Fruit fly (Drosophila melanogaster) whole organism, embryonic: ENCODE data around the gene Cp16.
A peak's percentile ranks its signal among the peaks of the same experiment; 100 is the strongest.

Source experiments
- Blimp-1 ChIP-seq: fragments of 200-800 bp; sonication (Bioruptor generic); optimal IDR thresholded peaks from 3 replicates; lab custom pipeline; 2018; ENCODE audit warnings: missing biosample characterization, missing genetic modification characterization, mild to moderate bottlenecking, moderate library complexity, missing genetic modification reagents
- CG11456 ChIP-seq: fragments of 200-800 bp; sonication (Bioruptor generic); IDR thresholded peaks from 3 replicates; pipeline ENCODE4 v1.3.6; 2022; ENCODE audit warnings: missing biosample characterization, missing genetic modification characterization
- CG11695 ChIP-seq: fragments of 200-800 bp; sonication (Bioruptor generic); IDR thresholded peaks from 3 replicates; pipeline ENCODE4 v1.3.6; 2022; ENCODE audit warnings: missing biosample characterization, missing genetic modification characterization
- CG12659 ChIP-seq: fragments of 200-800 bp; sonication (Bioruptor generic); optimal IDR thresholded peaks from 3 replicates; lab custom pipeline; 2017; ENCODE audit warnings: mild to moderate bottlenecking, missing biosample characterization, missing genetic modification reagents, missing genetic modification characterization
- CG14441 ChIP-seq: fragments of 200-800 bp; sonication (Bioruptor generic); IDR thresholded peaks from 2 replicates; pipeline ENCODE4 v1.3.6; 2022; ENCODE audit warnings: missing biosample characterization, missing genetic modification characterization
- CG16815 ChIP-seq: fragments of 200-800 bp; sonication (Bioruptor generic); optimal IDR thresholded peaks from 3 replicates; lab custom pipeline; 2017; ENCODE audit warnings: missing biosample characterization, mild to moderate bottlenecking, missing genetic modification characterization
- CG17385 ChIP-seq: fragments of 200-800 bp; sonication (Bioruptor generic); optimal IDR thresholded peaks from 3 replicates; lab custom pipeline; 2018; ENCODE audit warnings: missing biosample characterization, mild to moderate bottlenecking, missing genetic modification characterization
- CG17568 ChIP-seq: fragments of 200-800 bp; sonication (Bioruptor generic); optimal IDR thresholded peaks from 2 replicates; lab custom pipeline; 2018; ENCODE audit warnings: missing biosample characterization, mild to moderate bottlenecking, missing genetic modification characterization, moderate library complexity
- CG2116 ChIP-seq: fragments of 200-800 bp; sonication (Bioruptor generic); optimal IDR thresholded peaks from 3 replicates; lab custom pipeline; 2018; ENCODE audit warnings: missing biosample characterization, mild to moderate bottlenecking, missing genetic modification characterization
- CG3281 ChIP-seq: fragments of 200-800 bp; sonication (Bioruptor generic); optimal IDR thresholded peaks from 3 replicates; lab custom pipeline; 2017; ENCODE audit warnings: missing biosample characterization, mild to moderate bottlenecking, missing genetic modification characterization
- CG4424 ChIP-seq: fragments of 200-800 bp; sonication (Bioruptor generic); optimal IDR thresholded peaks from 3 replicates; lab custom pipeline; 2016; ENCODE audit warnings: missing biosample characterization, missing genetic modification characterization
- CG5245 ChIP-seq: fragments of 200-800 bp; sonication (Bioruptor generic); optimal IDR thresholded peaks from 3 replicates; lab custom pipeline; 2016; ENCODE audit warnings: missing biosample characterization, missing genetic modification characterization
- CG6854 ChIP-seq: fragments of 200-800 bp; sonication (Bioruptor generic); optimal IDR thresholded peaks from 3 replicates; lab custom pipeline; 2017; ENCODE audit warnings: missing biosample characterization, mild to moderate bottlenecking, missing genetic modification characterization
- CG7556 ChIP-seq: fragments of 200-800 bp; sonication (Bioruptor generic); optimal IDR thresholded peaks from 2 replicates; lab custom pipeline; 2017; ENCODE audit warnings: missing biosample characterization, mild to moderate bottlenecking, missing genetic modification characterization
- CG8478 ChIP-seq: fragments of >200 bp; optimal IDR thresholded peaks from 2 replicates; lab custom pipeline; 2018
- CG8924 ChIP-seq: fragments of 200-800 bp; optimal IDR thresholded peaks from 3 replicates; lab custom pipeline; 2019; ENCODE audit warnings: missing biosample characterization, mild to moderate bottlenecking, missing genetic modification characterization, moderate library complexity
- CG9727 ChIP-seq: fragments of 200-800 bp; sonication (Bioruptor generic); optimal IDR thresholded peaks from 3 replicates; lab custom pipeline; 2017; ENCODE audit warnings: missing biosample characterization, mild to moderate bottlenecking, missing genetic modification characterization
- CG9817 ChIP-seq: fragments of 200-800 bp; sonication (Bioruptor generic); optimal IDR thresholded peaks from 2 replicates; lab custom pipeline; 2018; ENCODE audit warnings: missing biosample characterization, mild to moderate bottlenecking, missing genetic modification characterization, moderate library complexity
- CkIIα-i1 ChIP-seq: fragments of 200-800 bp; sonication (Bioruptor generic); IDR thresholded peaks from 2 replicates; pipeline ENCODE4 v1.3.6; 2022; ENCODE audit warnings: missing biosample characterization, missing genetic modification characterization
- CoRest ChIP-seq: fragments of 200-800 bp; sonication (Bioruptor generic); optimal IDR thresholded peaks from 3 replicates; lab custom pipeline; 2018; ENCODE audit warnings: missing biosample characterization, mild to moderate bottlenecking, missing genetic modification characterization, moderate library complexity
- Deaf1 ChIP-seq: fragments of 200-800 bp; optimal IDR thresholded peaks from 3 replicates; lab custom pipeline; 2019; ENCODE audit warnings: missing biosample characterization, mild to moderate bottlenecking, missing genetic modification characterization, moderate library complexity
- Dref ChIP-seq: fragments of 200-800 bp; sonication (Bioruptor generic); IDR thresholded peaks from 2 replicates; pipeline ENCODE4 v1.3.6; 2022; ENCODE audit warnings: missing biosample characterization, missing genetic modification characterization
- HLH3B ChIP-seq: fragments of 200-800 bp; sonication (Bioruptor generic); IDR thresholded peaks from 2 replicates; pipeline ENCODE4 v1.3.6; 2022; ENCODE audit warnings: missing biosample characterization, missing genetic modification characterization
- HLH54F ChIP-seq: fragments of 200-800 bp; sonication (Bioruptor generic); optimal IDR thresholded peaks from 3 replicates; lab custom pipeline; 2016; ENCODE audit warnings: missing biosample characterization, missing genetic modification characterization
- Nf-YC ChIP-seq: fragments of 200-800 bp; optimal IDR thresholded peaks from 3 replicates; lab custom pipeline; 2019; ENCODE audit warnings: missing biosample characterization, mild to moderate bottlenecking, missing genetic modification characterization, moderate library complexity
- PHDP ChIP-seq: fragments of 200-800 bp; sonication (Bioruptor generic); optimal IDR thresholded peaks from 3 replicates; lab custom pipeline; 2018; ENCODE audit warnings: missing biosample characterization, mild to moderate bottlenecking, missing genetic modification characterization, moderate library complexity
- Pdp1 ChIP-seq, 2 experiments: fragments of 200-800 bp; sonication (Bioruptor generic); optimal IDR thresholded peaks; 3 replicates each; lab custom pipeline; 2016; ENCODE audit warnings: missing biosample characterization in 2 of 2, missing genetic modification characterization in 2 of 2, mild to moderate bottlenecking in 1 of 2, moderate library complexity in 1 of 2
- Six4 ChIP-seq: fragments of 200-800 bp; sonication (Bioruptor generic); optimal IDR thresholded peaks from 2 replicates; lab custom pipeline; 2016; ENCODE audit warnings: missing biosample characterization, missing genetic modification characterization
- Ssrp ChIP-seq: fragments of 200-800 bp; sonication (Bioruptor generic); optimal IDR thresholded peaks from 2 replicates; lab custom pipeline; 2018; ENCODE audit warnings: missing biosample characterization, mild to moderate bottlenecking, missing genetic modification characterization, moderate library complexity
- Trl ChIP-seq, 3 experiments: fragments of >200 bp in 2 of 3; fragments of 200-800 bp in 1 of 3; sonication (Bioruptor generic) in 1 of 3; optimal IDR thresholded peaks; 2 replicates in 1 of 3; 3 replicates in 2 of 3; lab custom pipeline; 2016 to 2017; ENCODE audit warnings: missing biosample characterization in 1 of 3, missing genetic modification characterization in 1 of 3
- bcd ChIP-seq: fragments of 200-800 bp; sonication (Bioruptor generic); optimal IDR thresholded peaks from 2 replicates; lab custom pipeline; 2017; ENCODE audit warnings: missing biosample characterization, mild to moderate bottlenecking, missing genetic modification characterization
- chif ChIP-seq, 2 experiments: fragments of 200-800 bp; sonication (Bioruptor generic); optimal IDR thresholded peaks; 3 replicates each; lab custom pipeline; 2016; ENCODE audit warnings: missing biosample characterization in 2 of 2, missing genetic modification characterization in 2 of 2
- dpn ChIP-seq, 2 experiments: fragments of 200-800 bp; sonication (Bioruptor generic); optimal IDR thresholded peaks; 3 replicates each; lab custom pipeline; 2016; ENCODE audit warnings: missing biosample characterization in 2 of 2, missing genetic modification characterization in 2 of 2
- emc ChIP-seq: fragments of 200-800 bp; sonication (Bioruptor generic); optimal IDR thresholded peaks from 2 replicates; lab custom pipeline; 2016; ENCODE audit warnings: missing biosample characterization, missing genetic modification characterization
- h ChIP-seq: fragments of >200 bp; optimal IDR thresholded peaks from 2 replicates; lab custom pipeline; 2017
- lab ChIP-seq: fragments of 200-800 bp; sonication (Bioruptor generic); optimal IDR thresholded peaks from 3 replicates; lab custom pipeline; 2017; ENCODE audit warnings: missing biosample characterization, missing genetic modification characterization, mild to moderate bottlenecking, moderate library complexity, missing genetic modification reagents
- nmo ChIP-seq: fragments of 200-800 bp; sonication (Bioruptor generic); optimal IDR thresholded peaks from 2 replicates; lab custom pipeline; 2018; ENCODE audit warnings: missing biosample characterization, mild to moderate bottlenecking, missing genetic modification characterization, moderate library complexity
- rib ChIP-seq: fragments of 200-800 bp; sonication (Bioruptor generic); IDR thresholded peaks from 2 replicates; pipeline ENCODE4 v1.3.6; 2022; ENCODE audit warnings: missing biosample characterization, missing genetic modification characterization
- ro ChIP-seq: fragments of 200-800 bp; sonication (Bioruptor generic); IDR thresholded peaks from 2 replicates; pipeline ENCODE4 v1.3.6; 2022; ENCODE audit warnings: missing biosample characterization, missing genetic modification characterization
- sc ChIP-seq, 3 experiments: fragments of >200 bp in 2 of 3; fragments of 200-800 bp in 1 of 3; sonication (Bioruptor generic) in 1 of 3; optimal IDR thresholded peaks; 2 replicates in 2 of 3; 3 replicates in 1 of 3; lab custom pipeline; 2017; ENCODE audit warnings: mild to moderate bottlenecking in 1 of 3, missing biosample characterization in 1 of 3, missing genetic modification characterization in 1 of 3, missing genetic modification reagents in 1 of 3
- sd ChIP-seq: fragments of 200-800 bp; sonication (Bioruptor generic); optimal IDR thresholded peaks from 3 replicates; lab custom pipeline; 2018; ENCODE audit warnings: missing biosample characterization, mild to moderate bottlenecking, missing genetic modification characterization, moderate library complexity
- sens ChIP-seq: fragments of 200-800 bp; sonication (Bioruptor generic); peaks from one replicate; lab custom pipeline; 2016; ENCODE audit warnings: missing biosample characterization, missing genetic modification characterization
- stwl ChIP-seq: fragments of 200-800 bp; sonication (Bioruptor generic); optimal IDR thresholded peaks from 3 replicates; lab custom pipeline; 2018; ENCODE audit warnings: missing biosample characterization, mild to moderate bottlenecking, missing genetic modification characterization, moderate library complexity
- tgo ChIP-seq: fragments of 200-800 bp; sonication (Bioruptor generic); IDR thresholded peaks from 3 replicates; pipeline ENCODE4 v1.3.6; 2022; ENCODE audit warnings: missing biosample characterization, missing genetic modification characterization
- tin ChIP-seq: fragments of 200-800 bp; sonication (Bioruptor generic); optimal IDR thresholded peaks from 3 replicates; lab custom pipeline; 2016; ENCODE audit warnings: missing biosample characterization, missing genetic modification characterization
- tll ChIP-seq, 2 experiments: fragments of 200-800 bp in 1 of 2; fragments of >200 bp in 1 of 2; sonication (Bioruptor generic) in 1 of 2; optimal IDR thresholded peaks; 2 replicates each; lab custom pipeline; 2017 to 2019; ENCODE audit warnings: missing biosample characterization in 2 of 2, missing genetic modification characterization in 2 of 2, mild to moderate bottlenecking in 1 of 2, moderate library complexity in 1 of 2
- zfh2 ChIP-seq: fragments of 200-800 bp; sonication (Bioruptor generic); optimal IDR thresholded peaks from 2 replicates; lab custom pipeline; 2016; ENCODE audit warnings: missing biosample characterization, missing genetic modification characterization

Gene Cp16

dm6 chr3L:8691891-8692874 lies 39.6 kb upstream of the Cp16 start (continued):
- TF ChIP-seq tll (GFP tag; optimal IDR thresholded peaks at IDR 0.05; lab: Kevin White, UChicago) (no peak), CG4424 (GFP tag; lab: Kevin White, UChicago) (peak; percentile 43), sc (optimal IDR thresholded peaks at IDR 0.05; lab: Kevin White, UChicago) (no peak), sc (GFP tag; optimal IDR thresholded peaks at IDR 0.05; lab: Kevin White, UChicago) (peak; percentile 19), CG17385 (GFP tag; lab: Kevin White, UChicago) (peak; percentile 53), stwl (tag; lab: Kevin White, UChicago) (no peak), CG6854 (GFP tag; lab: Kevin White, UChicago) (peak; percentile 10), CG8924 (peak; percentile 81), lab (peak; percentile 59), Deaf1 (tag; lab: Kevin White, UChicago) (peak; percentile 82), Six4 (GFP tag; lab: Kevin White, UChicago) (peak; percentile 55), tin (GFP tag; lab: Kevin White, UChicago) (peak; percentile 12), Ssrp (peak; percentile 62), CoRest (tag; lab: Kevin White, UChicago) (peak; percentile 82), emc (GFP tag; lab: Kevin White, UChicago) (no peak), tgo (GFP tag; lab: Robert Waterston, UW) (peak; percentile 28; the same call in 2 of the 3 replicates), CG9817 (peak; percentile 25), CG2116 (GFP tag; lab: Kevin White, UChicago) (no peak), Nf-YC (peak; percentile 47), zfh2 (no peak), Dref (GFP tag; lab: Robert Waterston, UW) (no peak), HLH3B (GFP tag; lab: Robert Waterston, UW) (peak; percentile 8; the same call in 1 of the 2 replicates), nmo (peak; percentile 71), CG12659 (GFP tag; lab: Kevin White, UChicago) (peak; percentile 68), Pdp1 (GFP tag; optimal IDR thresholded peaks at IDR 0.05; lab: Kevin White, UChicago) (peak in 1 of 2 experiments; percentile 92), CG16815 (GFP tag; lab: Kevin White, UChicago) (peak; percentile 32), chif (GFP tag; optimal IDR thresholded peaks at IDR 0.05; lab: Kevin White, UChicago) (no peak), rib (GFP tag; lab: Robert Waterston, UW) (peak; percentile 10; the same call in 1 of the 2 replicates), CG3281 (peak; percentile 56), CG7556 (GFP tag; lab: Kevin White, UChicago) (peak; percentile 85), CG17568 (GFP tag; lab: Kevin White, UChicago) (no peak), ro (GFP tag; lab: Robert Waterston, UW) (no peak), sens (GFP tag; lab: Kevin White, UChicago) (peak; percentile 69), sd (tag; lab: Kevin White, UChicago) (peak; percentile 76), dpn (GFP tag; optimal IDR thresholded peaks at IDR 0.05; lab: Kevin White, UChicago) (peak in 1 of 2 experiments; percentile 45), bcd (peak; percentile 58), PHDP (tag; lab: Kevin White, UChicago) (peak; percentile 65), Blimp-1 (GFP tag; lab: Kevin White, UChicago) (no peak), h (lab: Kevin White, UChicago) (no peak), CG11456 (peak; percentile 59; the same call in 1 of the 3 replicates), Trl (optimal IDR thresholded peaks at IDR 0.05; lab: Kevin White, UChicago) (no peak), Trl (GFP tag; optimal IDR thresholded peaks at IDR 0.05; lab: Kevin White, UChicago) (no peak), CG14441 (peak; percentile 38; the same call in 1 of the 2 replicates), CG9727 (GFP tag; lab: Kevin White, UChicago) (peak; percentile 85), CG8478 (no peak), CG5245 (GFP tag; lab: Kevin White, UChicago) (no peak), CkIIα-i1 (GFP tag; lab: Robert Waterston, UW) (no peak), CG11695 (GFP tag; lab: Robert Waterston, UW) (no peak), HLH54F (GFP tag; lab: Kevin White, UChicago) (no peak)
